Worm (Caenorhabditis elegans) whole organism, L1 larva: ENCODE results near the gene R10E4.1.

Experiments used
- aly-2 ChIP-seq: fragments of 150-350 bp; optimal IDR thresholded peaks from 2 replicates; lab custom pipeline; 2014; ENCODE audit warnings: missing biosample characterization, missing genetic modification characterization
- egl-27 ChIP-seq, 2 experiments: fragments of 150-350 bp in 1 of 2; sonication (generic microtip); optimal IDR thresholded peaks; 3 replicates each; lab custom pipeline; 2017 to 2018; ENCODE audit warnings: missing biosample characterization in 2 of 2, missing genetic modification characterization in 2 of 2, missing genetic modification reagents in 2 of 2
- fkh-8 ChIP-seq: sonication (generic microtip); optimal IDR thresholded peaks from 2 replicates; lab custom pipeline; 2016; ENCODE audit warnings: mild to moderate bottlenecking, missing genetic modification characterization, missing compliant biosample characterization
- lin-35 ChIP-seq, 2 experiments: fragments of 150-350 bp; optimal IDR thresholded peaks; 2 replicates each; lab custom pipeline; 2014; ENCODE audit warnings: missing biosample characterization in 2 of 2, missing genetic modification characterization in 2 of 2, missing genetic modification reagents in 2 of 2
- lsy-2 ChIP-seq, 2 experiments: fragments of 150-350 bp; optimal IDR thresholded peaks; 2 replicates each; lab custom pipeline; 2014; ENCODE audit warnings: missing biosample characterization in 2 of 2, missing genetic modification characterization in 2 of 2
- mep-1 ChIP-seq: fragments of 150-350 bp; optimal IDR thresholded peaks from 2 replicates; lab custom pipeline; 2014; ENCODE audit warnings: missing biosample characterization, missing genetic modification characterization
- nhr-11 ChIP-seq: fragments of 150-350 bp; optimal IDR thresholded peaks from 2 replicates; lab custom pipeline; 2014; ENCODE audit warnings: missing biosample characterization, missing genetic modification characterization
- snpc-4 ChIP-seq: fragments of 150-350 bp; optimal IDR thresholded peaks from 2 replicates; lab custom pipeline; 2014; ENCODE audit warnings: missing biosample characterization, missing genetic modification characterization
- unc-130 ChIP-seq: fragments of 150-350 bp; optimal IDR thresholded peaks from 2 replicates; lab custom pipeline; 2017; ENCODE audit warnings: missing biosample characterization, missing genetic modification characterization, inconsistent platforms
- xbp-1 ChIP-seq: sonication (generic microtip); optimal IDR thresholded peaks from 2 replicates; lab custom pipeline; 2016; ENCODE audit warnings: missing genetic modification characterization, missing compliant biosample characterization
- ztf-11 ChIP-seq, 2 experiments: sonication (generic microtip); optimal IDR thresholded peaks; 2 replicates each; lab custom pipeline; 2016 to 2017; ENCODE audit warnings: missing genetic modification characterization in 2 of 2, missing biosample characterization in 1 of 2, missing compliant biosample characterization in 1 of 2

- TF ChIP-seq egl-27 (tag; optimal IDR thresholded peaks at IDR 0.05; lab: Kevin White, UChicago) (no peak), mep-1 (tag; lab: Kevin White, UChicago) (no peak), lsy-2 (tag; optimal IDR thresholded peaks at IDR 0.05; lab: Kevin White, UChicago) (no peak), unc-130 (tag; lab: Kevin White, UChicago) (no peak), aly-2 (tag; lab: Kevin White, UChicago) (no peak), lin-35 (GFP tag; optimal IDR thresholded peaks at IDR 0.05; lab: Kevin White, UChicago) (no peak), fkh-8 (tag; lab: Kevin White, UChicago) (peak; percentile 29), ztf-11 (tag; optimal IDR thresholded peaks at IDR 0.05; lab: Kevin White, UChicago) (no peak), snpc-4 (no peak), nhr-11 (tag; lab: Kevin White, UChicago) (no peak), xbp-1 (tag; lab: Kevin White, UChicago) (no peak)
Observed at ce11 chrIII:4234642-4235295, 34.8 kb upstream of the R10E4.1 start.
